Fruit fly (Drosophila melanogaster) whole organism, embryonic: ENCODE results near the gene CG42494.
A peak's percentile ranks its signal among the peaks of the same experiment; 100 is the strongest.

ENCODE experiments used
- Awh ChIP-seq: fragments of 200-800 bp; sonication (Bioruptor generic); IDR thresholded peaks from 2 replicates; pipeline ENCODE4, ENCODE4 v1.3.6; 2022; ENCODE audit warnings: missing biosample characterization, missing genetic modification characterization
- BEAF-32 ChIP-seq: fragments of 200-800 bp; sonication (Bioruptor generic); optimal IDR thresholded peaks from 3 replicates; lab custom pipeline; 2017; ENCODE audit warnings: missing biosample characterization, missing genetic modification characterization, mild to moderate bottlenecking, moderate library complexity, missing genetic modification reagents
- CG10565 ChIP-seq: fragments of 200-800 bp; sonication (Bioruptor generic); optimal IDR thresholded peaks from 3 replicates; lab custom pipeline; 2016; ENCODE audit warnings: missing biosample characterization, mild to moderate bottlenecking, missing genetic modification characterization
- CG12071 ChIP-seq: fragments of 200-800 bp; sonication (Bioruptor generic); optimal IDR thresholded peaks from 3 replicates; lab custom pipeline; 2018; ENCODE audit warnings: missing biosample characterization, mild to moderate bottlenecking, missing genetic modification characterization
- CG14441 ChIP-seq: fragments of 200-800 bp; sonication (Bioruptor generic); IDR thresholded peaks from 2 replicates; pipeline ENCODE4 v1.3.6; 2022; ENCODE audit warnings: missing biosample characterization, missing genetic modification characterization
- CG14667 ChIP-seq: fragments of 200-800 bp; sonication (Bioruptor generic); IDR thresholded peaks from 2 replicates; pipeline ENCODE4 v1.3.6; 2022; ENCODE audit warnings: missing biosample characterization, missing genetic modification characterization
- CG15073 ChIP-seq: fragments of 200-800 bp; sonication (Bioruptor generic); optimal IDR thresholded peaks from 2 replicates; lab custom pipeline; 2016; ENCODE audit warnings: missing biosample characterization, missing genetic modification characterization
- CG15269 ChIP-seq: fragments of 200-800 bp; sonication (Bioruptor generic); optimal IDR thresholded peaks from 2 replicates; lab custom pipeline; 2018; ENCODE audit warnings: missing biosample characterization, mild to moderate bottlenecking, missing genetic modification characterization, moderate library complexity
- CG17328 ChIP-seq: fragments of 200-800 bp; sonication (Bioruptor generic); IDR thresholded peaks from 2 replicates; pipeline ENCODE4 v1.3.6; 2022; ENCODE audit warnings: missing biosample characterization, missing genetic modification characterization
- CG17802 ChIP-seq: fragments of 200-800 bp; sonication (Bioruptor generic); optimal IDR thresholded peaks from 2 replicates; lab custom pipeline; 2018; ENCODE audit warnings: missing biosample characterization, mild to moderate bottlenecking, missing genetic modification characterization, moderate library complexity
- CG7987 ChIP-seq: fragments of 200-800 bp; sonication (Bioruptor generic); optimal IDR thresholded peaks from 2 replicates; lab custom pipeline; 2018; ENCODE audit warnings: missing biosample characterization, mild to moderate bottlenecking, missing genetic modification characterization, moderate library complexity
- CG8359 ChIP-seq: fragments of 200-800 bp; sonication (Bioruptor generic); optimal IDR thresholded peaks from 2 replicates; lab custom pipeline; 2017; ENCODE audit warnings: missing biosample characterization, mild to moderate bottlenecking, missing genetic modification characterization, borderline replicate concordance
- Doc2 ChIP-seq: fragments of 200-800 bp; sonication (Bioruptor generic); IDR thresholded peaks from 2 replicates; pipeline ENCODE4 v1.3.6; 2022; ENCODE audit warnings: missing biosample characterization, missing genetic modification characterization
- Drgx ChIP-seq: fragments of 200-800 bp; sonication (Bioruptor generic); IDR thresholded peaks from 2 replicates; pipeline ENCODE4 v1.3.6; 2022; ENCODE audit warnings: missing biosample characterization, missing genetic modification characterization
- E2f2 ChIP-seq: fragments of 200-800 bp; sonication (Bioruptor generic); IDR thresholded peaks from 2 replicates; pipeline ENCODE4 v1.3.6; 2022; ENCODE audit warnings: missing biosample characterization, missing genetic modification characterization
- Fer1 ChIP-seq: fragments of 200-800 bp; sonication (Bioruptor generic); optimal IDR thresholded peaks from 2 replicates; lab custom pipeline; 2017; ENCODE audit warnings: missing biosample characterization, mild to moderate bottlenecking, missing genetic modification characterization
- H15 ChIP-seq: fragments of 200-800 bp; sonication (Bioruptor generic); IDR thresholded peaks from 3 replicates; pipeline ENCODE4 v1.3.6; 2022; ENCODE audit warnings: missing biosample characterization, missing genetic modification characterization
- HHEX ChIP-seq: fragments of 200-800 bp; sonication (Bioruptor generic); optimal IDR thresholded peaks from 3 replicates; lab custom pipeline; 2017; ENCODE audit warnings: missing biosample characterization, mild to moderate bottlenecking, missing genetic modification characterization, missing genetic modification reagents
- HLHmδ ChIP-seq: fragments of 200-800 bp; sonication (Bioruptor generic); optimal IDR thresholded peaks from 2 replicates; lab custom pipeline; 2018; ENCODE audit warnings: missing biosample characterization, mild to moderate bottlenecking, missing genetic modification characterization, moderate library complexity
- MESR4 ChIP-seq: fragments of 200-800 bp; sonication (Bioruptor generic); optimal IDR thresholded peaks from 2 replicates; lab custom pipeline; 2018; ENCODE audit warnings: missing biosample characterization, mild to moderate bottlenecking, missing genetic modification characterization, moderate library complexity
- NFAT ChIP-seq: fragments of 200-800 bp; sonication (Bioruptor generic); IDR thresholded peaks from 2 replicates; pipeline ENCODE4 v1.3.6; 2022; ENCODE audit warnings: missing biosample characterization, missing genetic modification characterization
- Nf-YB ChIP-seq: fragments of 200-800 bp; sonication (Bioruptor generic); optimal IDR thresholded peaks from 3 replicates; lab custom pipeline; 2019; ENCODE audit warnings: missing biosample characterization, mild to moderate bottlenecking, missing genetic modification characterization, moderate library complexity
- Opbp ChIP-seq: fragments of 200-800 bp; sonication (Bioruptor generic); IDR thresholded peaks from 3 replicates; pipeline ENCODE4 v1.3.6; 2022; ENCODE audit warnings: missing biosample characterization, missing genetic modification characterization; ENCODE audit not compliant: partially characterized antibody
- PHDP ChIP-seq: fragments of 200-800 bp; sonication (Bioruptor generic); optimal IDR thresholded peaks from 3 replicates; lab custom pipeline; 2018; ENCODE audit warnings: missing biosample characterization, mild to moderate bottlenecking, missing genetic modification characterization, moderate library complexity
- Rfx ChIP-seq: fragments of 200-800 bp; sonication (Bioruptor generic); IDR thresholded peaks from 2 replicates; pipeline ENCODE4 v1.3.6; 2022; ENCODE audit warnings: missing biosample characterization, missing genetic modification characterization
- Xbp1 ChIP-seq: fragments of 200-800 bp; sonication (Bioruptor generic); optimal IDR thresholded peaks from 3 replicates; lab custom pipeline; 2016; ENCODE audit warnings: missing biosample characterization, mild to moderate bottlenecking, missing genetic modification characterization
- az2 ChIP-seq: fragments of 200-800 bp; sonication (Bioruptor generic); optimal IDR thresholded peaks from 3 replicates; lab custom pipeline; 2016; ENCODE audit warnings: missing biosample characterization, missing genetic modification characterization
- bab2 ChIP-seq: fragments of 200-800 bp; sonication (Bioruptor generic); optimal IDR thresholded peaks from 2 replicates; lab custom pipeline; 2016; ENCODE audit warnings: missing biosample characterization, missing genetic modification characterization
- bowl ChIP-seq: fragments of 200-800 bp; sonication (Bioruptor generic); IDR thresholded peaks from 2 replicates; pipeline ENCODE4 v1.3.6; 2022; ENCODE audit warnings: missing biosample characterization, missing genetic modification characterization
- cad ChIP-seq: fragments of >200 bp; optimal IDR thresholded peaks from 2 replicates; lab custom pipeline; 2017; ENCODE audit warnings: missing biosample characterization, missing genetic modification characterization
- cato ChIP-seq: fragments of 200-800 bp; sonication (Bioruptor generic); optimal IDR thresholded peaks from 2 replicates; lab custom pipeline; 2016; ENCODE audit warnings: missing biosample characterization, missing genetic modification characterization, borderline replicate concordance
- dan ChIP-seq: fragments of 200-800 bp; sonication (Bioruptor generic); IDR thresholded peaks from 2 replicates; pipeline ENCODE4 v1.3.6; 2022; ENCODE audit warnings: missing biosample characterization, missing genetic modification characterization
- dmrt11E ChIP-seq: fragments of 200-800 bp; sonication (Bioruptor generic); optimal IDR thresholded peaks from 3 replicates; lab custom pipeline; 2018; ENCODE audit warnings: missing biosample characterization, mild to moderate bottlenecking, missing genetic modification characterization, moderate library complexity
- fd102C ChIP-seq: fragments of 200-800 bp; sonication (Bioruptor generic); optimal IDR thresholded peaks from 2 replicates; lab custom pipeline; 2018; ENCODE audit warnings: missing biosample characterization, mild to moderate bottlenecking, missing genetic modification characterization, moderate library complexity
- fd3F ChIP-seq: fragments of 200-800 bp; sonication (Bioruptor generic); optimal IDR thresholded peaks from 2 replicates; lab custom pipeline; 2018; ENCODE audit warnings: missing biosample characterization, mild to moderate bottlenecking, missing genetic modification characterization, moderate library complexity
- fd64A ChIP-seq: fragments of 200-800 bp; sonication (Bioruptor generic); optimal IDR thresholded peaks from 3 replicates; lab custom pipeline; 2018; ENCODE audit warnings: missing biosample characterization, mild to moderate bottlenecking, missing genetic modification characterization
- gcm2 ChIP-seq: fragments of 200-800 bp; sonication (Bioruptor generic); optimal IDR thresholded peaks from 2 replicates; lab custom pipeline; 2016; ENCODE audit warnings: missing biosample characterization, missing genetic modification characterization
- gem ChIP-seq: fragments of 200-800 bp; sonication (Bioruptor generic); optimal IDR thresholded peaks from 2 replicates; lab custom pipeline; 2019; ENCODE audit warnings: missing biosample characterization, mild to moderate bottlenecking, missing genetic modification characterization, moderate library complexity
- grau ChIP-seq: fragments of 200-800 bp; optimal IDR thresholded peaks from 3 replicates; lab custom pipeline; 2019; ENCODE audit warnings: missing biosample characterization, mild to moderate bottlenecking, missing genetic modification characterization, moderate library complexity
- hth ChIP-seq: fragments of >200 bp; optimal IDR thresholded peaks from 2 replicates; lab custom pipeline; 2017; ENCODE audit warnings: inconsistent platforms
- ken ChIP-seq: fragments of 200-800 bp; sonication (Bioruptor generic); IDR thresholded peaks from 3 replicates; pipeline ENCODE4 v1.3.6; 2022; ENCODE audit warnings: missing biosample characterization, missing genetic modification characterization
- kni ChIP-seq: fragments of 200-800 bp; sonication (Bioruptor generic); optimal IDR thresholded peaks from 3 replicates; lab custom pipeline; 2017; ENCODE audit warnings: mild to moderate bottlenecking, missing biosample characterization, missing genetic modification reagents, missing genetic modification characterization
- lbe ChIP-seq: fragments of 200-800 bp; sonication (Bioruptor generic); optimal IDR thresholded peaks from 2 replicates; lab custom pipeline; 2016; ENCODE audit warnings: missing biosample characterization, mild to moderate bottlenecking, missing genetic modification characterization
- slbo ChIP-seq: fragments of 200-800 bp; sonication (Bioruptor generic); IDR thresholded peaks from 2 replicates; pipeline ENCODE4 v1.3.6; 2022; ENCODE audit warnings: missing biosample characterization, missing genetic modification characterization
- slp2 ChIP-seq: fragments of 200-800 bp; sonication (Bioruptor generic); optimal IDR thresholded peaks from 2 replicates; lab custom pipeline; 2016; ENCODE audit warnings: missing biosample characterization, missing genetic modification characterization
- sna ChIP-seq: fragments of 200-800 bp; sonication (Bioruptor generic); IDR thresholded peaks from 2 replicates; pipeline ENCODE4 v1.3.6; 2022; ENCODE audit warnings: missing biosample characterization, missing genetic modification characterization; ENCODE audit not compliant: partially characterized antibody
- vfl ChIP-seq: fragments of 200-800 bp; sonication (Bioruptor generic); optimal IDR thresholded peaks from 2 replicates; lab custom pipeline; 2016; ENCODE audit warnings: missing biosample characterization, missing genetic modification characterization
- wor ChIP-seq: fragments of 200-800 bp; sonication (Bioruptor generic); IDR thresholded peaks from 2 replicates; pipeline ENCODE4 v1.3.6; 2022; ENCODE audit warnings: missing biosample characterization, missing genetic modification characterization

The CG42494 gene

dm6 chr3L:3148125-3149059 lies 35.8 kb upstream of the CG42494 start, which contains the start of the genes Usp5 and BtbVII (continued):
- TF ChIP-seq CG15269 (peak; percentile 39), sna (GFP tag; lab: Robert Waterston, UW) (peak; percentile 99), CG12071 (no peak), Drgx (GFP tag; lab: Robert Waterston, UW) (peak; percentile 62), Rfx (peak; percentile 76), cato (peak; percentile 27), Fer1 (GFP tag; lab: Kevin White, UChicago) (peak; percentile 59), H15 (GFP tag; lab: Robert Waterston, UW) (0 out of 3 replicates have a peak, but pooled peaks have one; percentile 13), vfl (GFP tag; lab: Kevin White, UChicago) (peak; percentile 51), CG7987 (GFP tag; lab: Kevin White, UChicago) (no peak), bab2 (GFP tag; lab: Kevin White, UChicago) (peak; percentile 56), wor (no peak), CG8359 (no peak), kni (GFP tag; lab: Kevin White, UChicago) (peak; percentile 12), BEAF-32 (GFP tag; lab: Kevin White, UChicago) (peak; percentile 95), lbe (GFP tag; lab: Kevin White, UChicago) (peak; percentile 4), Doc2 (GFP tag; lab: Robert Waterston, UW) (no peak), HHEX (GFP tag; lab: Kevin White, UChicago) (no peak), CG15073 (GFP tag; lab: Kevin White, UChicago) (no peak), fd3F (GFP tag; lab: Kevin White, UChicago) (peak; percentile 36), gcm2 (no peak), CG17802 (no peak), slbo (GFP tag; lab: Robert Waterston, UW) (peak; percentile 64), az2 (GFP tag; lab: Kevin White, UChicago) (peak; percentile 64), fd64A (GFP tag; lab: Kevin White, UChicago) (no peak), gem (peak; percentile 65), dmrt11E (tag; lab: Kevin White, UChicago) (peak; percentile 55), cad (GFP tag; lab: Kevin White, UChicago) (no peak), Awh (GFP tag; lab: Robert Waterston, UW) (peak; percentile 60), CG10565 (GFP tag; lab: Kevin White, UChicago) (no peak), Xbp1 (peak; percentile 59), PHDP (tag; lab: Kevin White, UChicago) (peak; percentile 64), ken (GFP tag; lab: Robert Waterston, UW) (no peak), slp2 (GFP tag; lab: Kevin White, UChicago) (peak; percentile 33), E2f2 (peak; percentile 49; the same call in 1 of the 2 replicates), HLHmδ (GFP tag; lab: Kevin White, UChicago) (no peak), hth (no peak), CG14441 (GFP tag; lab: Robert Waterston, UW) (peak; percentile 64), CG14667 (GFP tag; lab: Robert Waterston, UW) (no peak), Opbp (peak; percentile 87; the same call in 2 of the 3 replicates), CG17328 (peak; percentile 30; the same call in 1 of the 2 replicates), bowl (GFP tag; lab: Robert Waterston, UW) (no peak), dan (no peak), MESR4 (GFP tag; lab: Kevin White, UChicago) (peak; percentile 56), fd102C (GFP tag; lab: Kevin White, UChicago) (no peak), grau (tag; lab: Kevin White, UChicago) (peak; percentile 59), Nf-YB (GFP tag; lab: Kevin White, UChicago) (peak; percentile 34), NFAT (peak; percentile 67)
